Worm (Caenorhabditis elegans): ENCODE results near the gene T14G8.6.
A peak's percentile ranks its signal among the peaks of the same experiment; 100 is the strongest.

Gene T14G8.6

DNA sequence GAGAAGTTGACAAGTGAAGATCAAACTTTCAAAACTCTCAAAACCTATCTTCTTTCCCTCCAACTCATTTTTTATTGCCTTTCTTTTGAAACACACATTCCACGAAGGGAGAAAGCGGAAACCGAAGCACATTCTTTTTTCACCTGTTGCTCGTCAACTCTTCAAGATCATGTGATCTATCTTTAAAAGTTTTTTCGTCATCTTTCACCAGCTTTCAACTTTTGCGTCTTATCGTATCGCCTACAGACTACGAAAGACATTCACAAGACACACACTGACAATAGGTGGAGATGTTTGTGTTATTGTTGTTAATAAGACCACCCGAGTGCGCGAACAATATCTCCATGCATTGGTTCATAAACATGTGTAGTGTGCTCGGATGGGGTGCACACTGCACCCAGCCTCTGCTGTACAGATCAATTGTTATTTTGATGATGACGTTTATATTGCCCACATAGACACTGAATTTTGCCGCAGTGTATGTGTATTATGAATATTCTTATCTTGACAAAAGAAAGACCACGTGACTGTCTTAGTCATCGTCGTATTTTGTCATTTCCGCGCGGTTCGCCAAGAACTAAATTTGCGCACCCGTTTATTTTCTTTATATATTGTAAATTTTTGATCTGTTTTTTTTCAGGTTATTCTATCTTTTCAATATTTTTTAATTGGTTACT is 11.2 kb upstream of the T14G8.6 start (continued):
- TF ChIP-seq zfp-3 (GFP tag; conservative IDR thresholded peaks at IDR 0.05), result no peak
- TF ChIP-seq dmd-8 (GFP tag; IDR thresholded peaks at IDR 0.05), result no peak
- peak in 1 of 2 experiments; percentile 42 for TF ChIP-seq unc-62 (GFP tag; optimal IDR thresholded peaks at IDR 0.05 in 1 of 2)
- no peak for TF ChIP-seq unc-62 (tag; optimal IDR thresholded peaks at IDR 0.05)
- TF ChIP-seq snpc-4 (tag; optimal IDR thresholded peaks at IDR 0.05), result no peak
- TF ChIP-seq egl-43 (GFP tag; IDR thresholded peaks at IDR 0.05), result no peak
- TF ChIP-seq jun-1 (tag; optimal IDR thresholded peaks at IDR 0.05), result peak; percentile 35
- peak; percentile 0 for TF ChIP-seq mep-1 (tag; optimal IDR thresholded peaks at IDR 0.05)
- no peak for TF ChIP-seq lin-15B (tag; optimal IDR thresholded peaks at IDR 0.05)
- no peak for TF ChIP-seq nhr-41 (GFP tag; IDR thresholded peaks at IDR 0.05)
- TF ChIP-seq hif-1 (tag; optimal IDR thresholded peaks at IDR 0.05), result peak in 1 of 2 experiments; percentile 34
- no peak for TF ChIP-seq Y105C5A.15 (GFP tag; IDR thresholded peaks at IDR 0.05)
- no peak for TF ChIP-seq daf-19 (GFP tag; conservative IDR thresholded peaks at IDR 0.05)
- TF ChIP-seq dve-1 (tag; optimal IDR thresholded peaks at IDR 0.05; ENCODE audit: insufficient read depth), result peak; percentile 54
- TF ChIP-seq spr-1 (tag; optimal IDR thresholded peaks at IDR 0.05), result no peak
- no peak for TF ChIP-seq lim-7 (GFP tag; IDR thresholded peaks at IDR 0.05)
- peak; percentile 14 for TF ChIP-seq fos-1 (tag; optimal IDR thresholded peaks at IDR 0.05)
- no peak for TF ChIP-seq set-16 (GFP tag; IDR thresholded peaks at IDR 0.05)
- TF ChIP-seq ztf-11 (tag; optimal IDR thresholded peaks at IDR 0.05), result no peak
- no peak for TF ChIP-seq nhr-6 (tag; optimal IDR thresholded peaks at IDR 0.05)
- no peak for TF ChIP-seq ceh-20 (GFP tag; IDR thresholded peaks at IDR 0.05)
- TF ChIP-seq zip-11 (GFP tag; IDR thresholded peaks at IDR 0.05), result no peak
- TF ChIP-seq dmd-6 (GFP tag; IDR thresholded peaks at IDR 0.05), result peak; percentile 81
- no peak for TF ChIP-seq dmd-9 (GFP tag; IDR thresholded peaks at IDR 0.05)
- no peak for TF ChIP-seq zip-2 (tag; optimal IDR thresholded peaks at IDR 0.05)
- TF ChIP-seq hmg-1.1 (GFP tag; IDR thresholded peaks at IDR 0.05), result peak; percentile 34; the same call in 1 of the 2 replicates
- TF ChIP-seq pha-4 (GFP tag; IDR thresholded peaks at IDR 0.05), result no peak
- no peak for TF ChIP-seq pha-4 (tag; optimal IDR thresholded peaks at IDR 0.05)
- TF ChIP-seq lin-13 (GFP tag; optimal IDR thresholded peaks at IDR 0.05), result no peak
- TF ChIP-seq pqm-1 (tag; optimal IDR thresholded peaks at IDR 0.05), result peak; percentile 67
- TF ChIP-seq zag-1 (tag; optimal IDR thresholded peaks at IDR 0.05), result no peak
- TF ChIP-seq mdt-29 (GFP tag; IDR thresholded peaks at IDR 0.05), result no peak
- no peak for TF ChIP-seq dpl-1 (GFP tag; optimal IDR thresholded peaks at IDR 0.05)
- no peak for TF ChIP-seq F10B5.3 (tag; optimal IDR thresholded peaks at IDR 0.05)
- TF ChIP-seq tag-97 (GFP tag; IDR thresholded peaks at IDR 0.05), result no peak
- no peak for TF ChIP-seq madf-5 (GFP tag; IDR thresholded peaks at IDR 0.05)
- TF ChIP-seq sdz-12 (GFP tag; optimal IDR thresholded peaks at IDR 0.05), result no peak
- no peak for TF ChIP-seq T26A8.4 (GFP tag; IDR thresholded peaks at IDR 0.05)
- TF ChIP-seq R02D3.7 (tag; optimal IDR thresholded peaks at IDR 0.05), result no peak
- no peak for TF ChIP-seq cey-2 (tag; optimal IDR thresholded peaks at IDR 0.05; ENCODE audit: borderline replicate concordance, insufficient read depth)
- peak; percentile 19 for TF ChIP-seq ztf-7 (tag; optimal IDR thresholded peaks at IDR 0.05)
- TF ChIP-seq lin-1 (GFP tag; IDR thresholded peaks at IDR 0.05), result peak; percentile 36; the same call in 1 of the 2 replicates
- TF ChIP-seq ama-1 (optimal IDR thresholded peaks at IDR 0.05), result no peak
- TF ChIP-seq nhr-48 (tag; optimal IDR thresholded peaks at IDR 0.05), result peak; percentile 76
- TF ChIP-seq lin-39 (tag; optimal IDR thresholded peaks at IDR 0.05), result no peak
- no peak for TF ChIP-seq daf-16 (GFP tag; optimal IDR thresholded peaks at IDR 0.05)
- peak; percentile 16 for TF ChIP-seq daf-16 (tag; optimal IDR thresholded peaks at IDR 0.05)
- TF ChIP-seq nhr-11 (tag; optimal IDR thresholded peaks at IDR 0.05), result peak; percentile 65
- TF ChIP-seq lin-29 (GFP tag; IDR thresholded peaks at IDR 0.05), result no peak
- TF ChIP-seq tra-1 (GFP tag; IDR thresholded peaks at IDR 0.05), result no peak
- no peak for TF ChIP-seq T20F7.1 (GFP tag; optimal IDR thresholded peaks at IDR 0.05)
- no peak for TF ChIP-seq daf-8 (GFP tag; IDR thresholded peaks at IDR 0.05)
